Fruit fly (Drosophila melanogaster): Measurements from ENCODE around the gene CG10660.

CG10660 gene

dm6 chr3L:12494273-12494672, 3.8 kb upstream of the CG10660 start:
- no peak for TF ChIP-seq gl (tag; optimal IDR thresholded peaks at IDR 0.05)
- TF ChIP-seq Pif1B (GFP tag; optimal IDR thresholded peaks at IDR 0.05): no peak
- TF ChIP-seq CG14655 (GFP tag; optimal IDR thresholded peaks at IDR 0.05): no peak
- no peak for TF ChIP-seq CG8159 (tag; optimal IDR thresholded peaks at IDR 0.05)
- TF ChIP-seq CG4496 (GFP tag; IDR thresholded peaks at IDR 0.05): no peak
- no peak for TF ChIP-seq D1 (tag; optimal IDR thresholded peaks at IDR 0.05)
- TF ChIP-seq CG10348 (GFP tag; IDR thresholded peaks at IDR 0.05): no peak
- no peak for TF ChIP-seq CG9948 (tag; optimal IDR thresholded peaks at IDR 0.05)
- TF ChIP-seq CG17806 (tag; optimal IDR thresholded peaks at IDR 0.05): no peak
- TF ChIP-seq CG32121 (GFP tag; IDR thresholded peaks at IDR 0.05): no peak
- no peak for TF ChIP-seq Snoo (tag; optimal IDR thresholded peaks at IDR 0.05)
- no peak for TF ChIP-seq CG15710 (tag; optimal IDR thresholded peaks at IDR 0.05)

dm6 chr3L:12489952-12490351, 524 bp downstream of the CG10660 start:
- TF ChIP-seq D1 (tag; optimal IDR thresholded peaks at IDR 0.05): no peak
- no peak for TF ChIP-seq CG10348 (GFP tag; IDR thresholded peaks at IDR 0.05)
- TF ChIP-seq Ets98B (GFP tag; IDR thresholded peaks at IDR 0.05): peak; percentile 53; the same call in 1 of the 2 replicates
- TF ChIP-seq CG8159 (tag; optimal IDR thresholded peaks at IDR 0.05): no peak
- TF ChIP-seq CG9948 (tag; optimal IDR thresholded peaks at IDR 0.05): no peak
- no peak for TF ChIP-seq Snoo (tag; optimal IDR thresholded peaks at IDR 0.05)
- no peak for TF ChIP-seq CG14655 (GFP tag; optimal IDR thresholded peaks at IDR 0.05)
- peak; percentile 87 for TF ChIP-seq EcR (GFP tag; optimal IDR thresholded peaks at IDR 0.05)
- TF ChIP-seq CG8301 (tag; optimal IDR thresholded peaks at IDR 0.05): no peak
- TF ChIP-seq Pif1B (GFP tag; optimal IDR thresholded peaks at IDR 0.05): peak; percentile 52
- TF ChIP-seq CG17806 (tag; optimal IDR thresholded peaks at IDR 0.05): no peak
- no peak for TF ChIP-seq CG4496 (GFP tag; IDR thresholded peaks at IDR 0.05)
- 0 out of 2 replicates have a peak, but pooled peaks have one; percentile 20 for TF ChIP-seq CG32121 (GFP tag; IDR thresholded peaks at IDR 0.05)
- TF ChIP-seq CG13204 (GFP tag; optimal IDR thresholded peaks at IDR 0.05): no peak
- no peak for TF ChIP-seq CG34367 (tag; optimal IDR thresholded peaks at IDR 0.05)
- TF ChIP-seq Pif1A (GFP tag; optimal IDR thresholded peaks at IDR 0.05): no peak
- TF ChIP-seq fd96Ca (GFP tag; IDR thresholded peaks at IDR 0.05): peak; percentile 44; the same call in 1 of the 3 replicates
- TF ChIP-seq CG12605 (GFP tag; IDR thresholded peaks at IDR 0.05): peak; percentile 46
- TF ChIP-seq rn (GFP tag; IDR thresholded peaks at IDR 0.05): no peak
- TF ChIP-seq CG15710 (tag; optimal IDR thresholded peaks at IDR 0.05): no peak
- TF ChIP-seq gl (tag; optimal IDR thresholded peaks at IDR 0.05): peak; percentile 25

DNA sequence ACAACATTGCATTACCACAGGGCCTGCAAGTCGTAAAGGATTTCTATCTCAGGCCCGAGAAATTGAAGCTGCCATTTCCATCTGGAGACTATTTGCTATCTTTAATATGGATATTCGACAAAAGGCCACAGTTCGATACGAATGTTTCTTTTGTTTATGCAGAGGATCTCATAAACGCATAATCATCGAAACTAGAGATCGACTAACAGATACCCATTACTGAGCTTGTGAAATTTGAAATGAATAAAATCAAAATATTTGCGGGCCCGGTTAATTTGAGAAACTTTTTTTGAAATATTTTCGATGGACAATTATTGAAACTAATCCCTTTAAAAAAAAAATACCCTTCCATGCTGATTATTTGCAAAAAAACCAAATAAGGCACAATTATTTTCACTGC, 4.3 kb downstream of the CG10660 start:
- no peak for TF ChIP-seq CG32121 (GFP tag; IDR thresholded peaks at IDR 0.05)
- TF ChIP-seq EcR (GFP tag; optimal IDR thresholded peaks at IDR 0.05): no peak
- no peak for TF ChIP-seq D1 (tag; optimal IDR thresholded peaks at IDR 0.05)
- no peak for TF ChIP-seq gl (tag; optimal IDR thresholded peaks at IDR 0.05)
- TF ChIP-seq Snoo (tag; optimal IDR thresholded peaks at IDR 0.05): no peak
- no peak for TF ChIP-seq CG8301 (tag; optimal IDR thresholded peaks at IDR 0.05)
- TF ChIP-seq CG10348 (GFP tag; IDR thresholded peaks at IDR 0.05): no peak
- TF ChIP-seq CG9948 (tag; optimal IDR thresholded peaks at IDR 0.05): no peak
- TF ChIP-seq CG4496 (GFP tag; IDR thresholded peaks at IDR 0.05): no peak
- no peak for TF ChIP-seq Ets98B (GFP tag; IDR thresholded peaks at IDR 0.05)
- no peak for TF ChIP-seq CG12605 (GFP tag; IDR thresholded peaks at IDR 0.05)
- TF ChIP-seq CG8159 (tag; optimal IDR thresholded peaks at IDR 0.05): no peak
- TF ChIP-seq CG15710 (tag; optimal IDR thresholded peaks at IDR 0.05): no peak

dm6 chr3L:12484948-12485347, 5.5 kb downstream of the CG10660 start, which contains the start of gene CG10663:
Gene CG10663, minus strand, starts transcription at chr3L:12485035.
- TF ChIP-seq D1 (tag; optimal IDR thresholded peaks at IDR 0.05) (no peak), CG8301 (tag; optimal IDR thresholded peaks at IDR 0.05) (peak; percentile 21), EcR (GFP tag; optimal IDR thresholded peaks at IDR 0.05) (peak; percentile 20), CG8159 (tag; optimal IDR thresholded peaks at IDR 0.05) (no peak), Ets98B (GFP tag; IDR thresholded peaks at IDR 0.05) (peak; percentile 51), CG4496 (GFP tag; IDR thresholded peaks at IDR 0.05) (peak; percentile 77), CG14655 (GFP tag; optimal IDR thresholded peaks at IDR 0.05) (peak; percentile 22), CG13204 (GFP tag; optimal IDR thresholded peaks at IDR 0.05) (peak; percentile 22)

DNA sequence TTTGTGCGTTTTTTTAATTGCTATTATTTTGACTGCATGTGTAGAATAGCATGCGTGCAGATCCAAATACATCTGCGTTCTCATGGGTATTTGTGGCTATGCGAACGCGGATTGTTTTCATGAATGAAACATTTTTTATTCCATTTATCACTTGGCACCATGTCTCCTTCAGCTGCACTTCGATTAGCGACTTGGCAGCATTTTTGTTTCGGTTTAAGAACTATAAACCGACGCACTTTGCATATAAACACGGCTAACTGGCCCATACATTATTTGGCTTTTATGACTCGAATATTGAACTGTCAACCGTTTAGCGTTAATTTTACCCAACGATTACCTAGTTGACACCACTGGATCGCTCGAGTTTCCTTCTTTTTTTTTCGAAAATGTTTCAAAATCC, 6.0 kb downstream of the CG10660 start:
- 0 out of 3 replicates have a peak, but pooled peaks have one; percentile 38 for TF ChIP-seq CG4496 (GFP tag; IDR thresholded peaks at IDR 0.05)
- TF ChIP-seq CG32121 (GFP tag; IDR thresholded peaks at IDR 0.05): peak; percentile 16; the same call in 1 of the 2 replicates
- TF ChIP-seq fd96Ca (GFP tag; IDR thresholded peaks at IDR 0.05): no peak

- TF ChIP-seq EcR (GFP tag; optimal IDR thresholded peaks at IDR 0.05) (no peak), CG34367 (tag; optimal IDR thresholded peaks at IDR 0.05) (peak; percentile 37), CG10348 (GFP tag; IDR thresholded peaks at IDR 0.05) (0 out of 2 replicates have a peak, but pooled peaks have one; percentile 43), CG15710 (tag; optimal IDR thresholded peaks at IDR 0.05) (peak; percentile 65), gl (tag; optimal IDR thresholded peaks at IDR 0.05) (no peak), fd96Ca (GFP tag; IDR thresholded peaks at IDR 0.05) (peak; percentile 50; the same call in 2 of the 3 replicates), CG9948 (tag; optimal IDR thresholded peaks at IDR 0.05) (peak; percentile 66), D1 (tag; optimal IDR thresholded peaks at IDR 0.05) (no peak), rn (GFP tag; IDR thresholded peaks at IDR 0.05) (peak; percentile 59; the same call in 1 of the 2 replicates), CG4496 (GFP tag; IDR thresholded peaks at IDR 0.05) (peak; percentile 73; the same call in 2 of the 3 replicates), CG17806 (tag; optimal IDR thresholded peaks at IDR 0.05) (peak; percentile 51), CG13204 (GFP tag; optimal IDR thresholded peaks at IDR 0.05) (peak; percentile 9), CG8159 (tag; optimal IDR thresholded peaks at IDR 0.05) (peak; percentile 73), Pif1B (GFP tag; optimal IDR thresholded peaks at IDR 0.05) (peak; percentile 53), CG32121 (GFP tag; IDR thresholded peaks at IDR 0.05) (peak; percentile 88), CG14655 (GFP tag; optimal IDR thresholded peaks at IDR 0.05) (peak; percentile 86), CG8301 (tag; optimal IDR thresholded peaks at IDR 0.05) (peak; percentile 80), Ets98B (GFP tag; IDR thresholded peaks at IDR 0.05) (peak; percentile 77), Snoo (tag; optimal IDR thresholded peaks at IDR 0.05) (no peak), Pif1A (GFP tag; optimal IDR thresholded peaks at IDR 0.05) (peak; percentile 61), CG12605 (GFP tag; IDR thresholded peaks at IDR 0.05) (peak; percentile 73)
These were observed 7.6 kb downstream of the CG10660 start for dm6 chr3L:12482917-12483316.
